Fruit fly (Drosophila melanogaster): ENCODE data around the gene pdm2.

dm6 chr2L:12633125-12633524, 23.8 kb upstream of the pdm2 start:
- TF ChIP-seq psq (optimal IDR thresholded peaks at IDR 0.05) = no peak
- no peak for TF ChIP-seq EcR (GFP tag; optimal IDR thresholded peaks at IDR 0.05)
- no peak for TF ChIP-seq usp (GFP tag; optimal IDR thresholded peaks at IDR 0.05)
- no peak for TF ChIP-seq Dll (optimal IDR thresholded peaks at IDR 0.05)
